Worm (Caenorhabditis elegans) whole organism, L1 larva: ENCODE data around the gene str-262.
A peak's percentile ranks its signal among the peaks of the same experiment; 100 is the strongest.

Experiments used
- C34B4.2 ChIP-seq: sonication (generic microtip); optimal IDR thresholded peaks from 2 replicates; lab custom pipeline; 2017; ENCODE audit warnings: mild to moderate bottlenecking, missing genetic modification characterization, missing compliant biosample characterization
- F16B12.6 ChIP-seq: fragments of 150-350 bp; optimal IDR thresholded peaks from 2 replicates; lab custom pipeline; 2014; ENCODE audit warnings: missing biosample characterization, missing genetic modification characterization
- Y116A8C.19 ChIP-seq: sonication (generic microtip); optimal IDR thresholded peaks from 2 replicates; lab custom pipeline; 2016; ENCODE audit warnings: missing compliant biosample characterization, missing genetic modification characterization, borderline replicate concordance
- aha-1 ChIP-seq: fragments of 150-350 bp; optimal IDR thresholded peaks from 2 replicates; lab custom pipeline; 2014; ENCODE audit warnings: missing biosample characterization, missing genetic modification characterization
- alr-1 ChIP-seq: fragments of 200-800 bp; sonication (Bioruptor generic); optimal IDR thresholded peaks from 2 replicates; lab custom pipeline; 2018; ENCODE audit warnings: borderline replicate concordance, mild to moderate bottlenecking, missing genetic modification characterization, missing compliant biosample characterization
- blmp-1 ChIP-seq: fragments of 150-350 bp; optimal IDR thresholded peaks from 2 replicates; lab custom pipeline; 2014; ENCODE audit warnings: missing biosample characterization, missing genetic modification characterization
- ceh-63 ChIP-seq: fragments of 200-800 bp; sonication (Bioruptor generic); optimal IDR thresholded peaks from 2 replicates; lab custom pipeline; 2018; ENCODE audit warnings: mild to moderate bottlenecking, missing genetic modification characterization, missing compliant biosample characterization
- ceh-8 ChIP-seq: fragments of 200-800 bp; sonication (Bioruptor generic); optimal IDR thresholded peaks from 2 replicates; lab custom pipeline; 2018; ENCODE audit warnings: mild to moderate bottlenecking, missing genetic modification characterization, moderate library complexity, missing compliant biosample characterization
- ceh-90 ChIP-seq: sonication (generic microtip); optimal IDR thresholded peaks from 2 replicates; lab custom pipeline; 2016; ENCODE audit warnings: missing genetic modification characterization, missing compliant biosample characterization
- ces-1 ChIP-seq: fragments of 150-350 bp; optimal IDR thresholded peaks from 2 replicates; lab custom pipeline; 2014; ENCODE audit warnings: missing biosample characterization, missing genetic modification reagents, missing genetic modification characterization
- dpl-1 ChIP-seq, 3 experiments: fragments of 150-350 bp in 2 of 3; sonication (generic microtip) in 1 of 3; optimal IDR thresholded peaks; 2 replicates each; lab custom pipeline; 2014 to 2017; ENCODE audit warnings: missing biosample characterization in 3 of 3, missing genetic modification characterization in 3 of 3, missing genetic modification reagents in 3 of 3
- efl-1 ChIP-seq, 4 experiments: fragments of 150-350 bp; optimal IDR thresholded peaks in 3 of 4; peaks in 1 of 4; 1 replicate in 1 of 4; 2 replicates in 3 of 4; lab custom pipeline; 2014; ENCODE audit warnings: missing biosample characterization in 2 of 4, missing genetic modification characterization in 2 of 4, missing genetic modification reagents in 2 of 4
- egl-13 ChIP-seq: sonication (generic microtip); optimal IDR thresholded peaks from 2 replicates; lab custom pipeline; 2016; ENCODE audit warnings: missing genotype, missing genetic modification reagents, missing genetic modification characterization, missing compliant biosample characterization
- egl-27 ChIP-seq, 2 experiments: fragments of 150-350 bp in 1 of 2; sonication (generic microtip); optimal IDR thresholded peaks; 3 replicates each; lab custom pipeline; 2017 to 2018; ENCODE audit warnings: missing biosample characterization in 2 of 2, missing genetic modification characterization in 2 of 2, missing genetic modification reagents in 2 of 2
- fkh-8 ChIP-seq: sonication (generic microtip); optimal IDR thresholded peaks from 2 replicates; lab custom pipeline; 2016; ENCODE audit warnings: mild to moderate bottlenecking, missing genetic modification characterization, missing compliant biosample characterization
- fos-1 ChIP-seq: fragments of 150-350 bp; optimal IDR thresholded peaks from 2 replicates; lab custom pipeline; 2014; ENCODE audit warnings: missing biosample characterization, missing genetic modification characterization
- hlh-17 ChIP-seq: fragments of 200-800 bp; sonication (Bioruptor generic); optimal IDR thresholded peaks from 2 replicates; lab custom pipeline; 2018; ENCODE audit warnings: missing genetic modification characterization, mild to moderate bottlenecking, missing compliant biosample characterization, moderate library complexity, borderline replicate concordance
- isw-1 ChIP-seq: fragments of 200-800 bp; sonication (Bioruptor generic); IDR thresholded peaks from 2 replicates; pipeline ENCODE4 v1.3.6; 2022; ENCODE audit warnings: missing genetic modification characterization, missing compliant biosample characterization
- lin-14 ChIP-seq: fragments of 200-800 bp; sonication (Bioruptor generic); optimal IDR thresholded peaks from 2 replicates; lab custom pipeline; 2018; ENCODE audit warnings: mild to moderate bottlenecking, missing genetic modification characterization, moderate library complexity, missing compliant biosample characterization
- lin-15B ChIP-seq: fragments of 150-350 bp; sonication (generic microtip); optimal IDR thresholded peaks from 3 replicates; lab custom pipeline; 2014; ENCODE audit warnings: missing biosample characterization, missing genetic modification characterization
- lin-39 ChIP-seq: fragments of 150-350 bp; optimal IDR thresholded peaks from 2 replicates; lab custom pipeline; 2014; ENCODE audit warnings: missing biosample characterization, missing genetic modification reagents, missing genetic modification characterization
- mab-9 ChIP-seq: fragments of 200-800 bp; sonication (Bioruptor generic); IDR thresholded peaks from 2 replicates; pipeline ENCODE4 v1.3.6; 2022; ENCODE audit warnings: missing genetic modification reagents, missing genetic modification characterization, missing compliant biosample characterization
- mdl-1 ChIP-seq, 2 experiments: fragments of 150-350 bp; optimal IDR thresholded peaks; 2 replicates each; lab custom pipeline; 2014 to 2017; ENCODE audit warnings: missing biosample characterization in 2 of 2, missing genetic modification characterization in 2 of 2, inconsistent platforms in 1 of 2
- mep-1 ChIP-seq: fragments of 150-350 bp; optimal IDR thresholded peaks from 2 replicates; lab custom pipeline; 2014; ENCODE audit warnings: missing biosample characterization, missing genetic modification characterization
- nhr-20 ChIP-seq: sonication (generic microtip); optimal IDR thresholded peaks from 2 replicates; lab custom pipeline; 2016; ENCODE audit warnings: mild to moderate bottlenecking, missing genetic modification characterization, missing compliant biosample characterization
- nhr-237 ChIP-seq: fragments of 150-350 bp; optimal IDR thresholded peaks from 2 replicates; lab custom pipeline; 2014; ENCODE audit warnings: missing biosample characterization, missing genetic modification characterization
- nhr-28 ChIP-seq: fragments of 150-350 bp; optimal IDR thresholded peaks from 2 replicates; lab custom pipeline; 2014; ENCODE audit warnings: missing biosample characterization, missing genetic modification characterization
- nhr-71 ChIP-seq: sonication (generic microtip); optimal IDR thresholded peaks from 2 replicates; lab custom pipeline; 2016; ENCODE audit warnings: mild to moderate bottlenecking, missing genetic modification characterization, moderate library complexity, missing compliant biosample characterization
- nhr-85 ChIP-seq: sonication (generic microtip); peaks from one replicate; lab custom pipeline; 2016; ENCODE audit warnings: missing genetic modification characterization, inconsistent platforms, missing compliant biosample characterization
- nhr-90 ChIP-seq: sonication (generic microtip); optimal IDR thresholded peaks from 2 replicates; lab custom pipeline; 2016; ENCODE audit warnings: mild to moderate bottlenecking, missing genetic modification characterization, missing compliant biosample characterization; ENCODE audit not compliant: poor library complexity
- rnt-1 ChIP-seq: sonication (generic microtip); optimal IDR thresholded peaks from 2 replicates; lab custom pipeline; 2016; ENCODE audit warnings: mild to moderate bottlenecking, missing genetic modification characterization, moderate library complexity, missing compliant biosample characterization
- skn-1 ChIP-seq: fragments of 150-350 bp; optimal IDR thresholded peaks from 2 replicates; lab custom pipeline; 2014; ENCODE audit warnings: missing biosample characterization, missing genetic modification characterization
- unc-86 ChIP-seq: sonication (generic microtip); optimal IDR thresholded peaks from 2 replicates; lab custom pipeline; 2016; ENCODE audit warnings: missing genetic modification characterization, missing compliant biosample characterization
- unc-98 ChIP-seq: fragments of 200-800 bp; sonication (Bioruptor generic); IDR thresholded peaks from 2 replicates; pipeline ENCODE4 v1.3.6; 2022; ENCODE audit warnings: missing genetic modification characterization, missing compliant biosample characterization
- zip-4 ChIP-seq: fragments of 200-800 bp; sonication (Bioruptor generic); optimal IDR thresholded peaks from 2 replicates; lab custom pipeline; 2018; ENCODE audit warnings: mild to moderate bottlenecking, missing genetic modification characterization, moderate library complexity, missing compliant biosample characterization

Gene str-262

ce11 chrV:752679-753333 is at the start of gene str-262, which contains the start of gene srp-1:
Gene str-262, minus strand, starts transcription at chrV:752779.
Gene srp-1, plus strand, starts transcription at chrV:753283.
- TF ChIP-seq rnt-1 (tag; lab: Kevin White, UChicago) (no peak), mdl-1 (tag; optimal IDR thresholded peaks at IDR 0.05; lab: Kevin White, UChicago) (no peak), isw-1 (GFP tag; lab: Robert Waterston, UW) (no peak), skn-1 (tag; lab: Kevin White, UChicago) (no peak), F16B12.6 (tag; lab: Kevin White, UChicago) (no peak)

ce11 chrV:801555-802060 is 49.0 kb upstream of the str-262 start:
- TF ChIP-seq nhr-28 (tag; lab: Kevin White, UChicago) (no peak), lin-14 (GFP tag; lab: Kevin White, UChicago) (peak; percentile 74), nhr-85 (peak; percentile 89), efl-1 (optimal IDR thresholded peaks at IDR 0.05; lab: Kevin White, UChicago) (no peak), efl-1 (GFP tag; optimal IDR thresholded peaks at IDR 0.05 in 1 of 2; lab: Kevin White, UChicago) (peak in 1 of 2 experiments; percentile 68), rnt-1 (tag; lab: Kevin White, UChicago) (peak; percentile 36)

- no peak for TF ChIP-seq unc-86 (tag; lab: Kevin White, UChicago)
- TF ChIP-seq lin-14 (GFP tag; lab: Kevin White, UChicago), result peak; percentile 53
- TF ChIP-seq nhr-28 (tag; lab: Kevin White, UChicago), result no peak
- no peak for TF ChIP-seq nhr-71 (tag; lab: Kevin White, UChicago)
- peak; percentile 51 for TF ChIP-seq nhr-85
These were observed 47.7 kb upstream of the str-262 start for ce11 chrV:800271-800670.

- TF ChIP-seq dpl-1 (GFP tag; optimal IDR thresholded peaks at IDR 0.05; lab: Kevin White, UChicago) (no peak), nhr-237 (tag; lab: Kevin White, UChicago) (no peak), lin-15B (tag; lab: Kevin White, UChicago) (no peak), ceh-63 (GFP tag; lab: Kevin White, UChicago) (no peak), fos-1 (tag; lab: Kevin White, UChicago) (no peak), zip-4 (no peak), F16B12.6 (tag; lab: Kevin White, UChicago) (no peak)
- TF ChIP-seq, all 84 proteins: peak for 0
These were observed 44.7 kb upstream of the str-262 start for ce11 chrV:797241-797640.

ce11 chrV:794092-794491 is 41.5 kb upstream of the str-262 start:
- no peak for TF ChIP-seq ceh-90
- no peak for TF ChIP-seq nhr-90 (tag; lab: Kevin White, UChicago)
- TF ChIP-seq unc-98 (GFP tag; lab: Robert Waterston, UW), result no peak
- TF ChIP-seq ces-1 (GFP tag; lab: Kevin White, UChicago), result no peak
- TF ChIP-seq C34B4.2, result no peak
- no peak for TF ChIP-seq nhr-20 (tag; lab: Kevin White, UChicago)
- no peak for TF ChIP-seq aha-1 (tag; lab: Kevin White, UChicago)
- no peak for TF ChIP-seq mab-9 (GFP tag; lab: Robert Waterston, UW)
- no peak for TF ChIP-seq lin-39
- no peak for TF ChIP-seq ceh-8 (GFP tag; lab: Kevin White, UChicago)
- TF ChIP-seq mep-1 (tag; lab: Kevin White, UChicago), result no peak
- TF ChIP-seq fkh-8 (tag; lab: Kevin White, UChicago), result no peak
- TF ChIP-seq hlh-17 (GFP tag; lab: Kevin White, UChicago), result no peak
- TF ChIP-seq Y116A8C.19 (tag; lab: Kevin White, UChicago), result no peak
- TF ChIP-seq egl-13 (tag; lab: Kevin White, UChicago), result no peak
- TF ChIP-seq alr-1 (tag; lab: Kevin White, UChicago), result no peak
- TF ChIP-seq blmp-1 (tag; lab: Kevin White, UChicago), result no peak
- TF ChIP-seq egl-27 (tag; optimal IDR thresholded peaks at IDR 0.05; lab: Kevin White, UChicago), result no peak
